Worm (Caenorhabditis elegans): ENCODE measurements around the gene nhr-63.

ce11 chrV:15996655-15997186 is 5.7 kb upstream of the nhr-63 start, which contains the start of the genes C06C6.9 and C06C6.8:
- TF ChIP-seq F37B4.10 (GFP tag; IDR thresholded peaks at IDR 0.05) (no peak), F23B12.7 (tag; optimal IDR thresholded peaks at IDR 0.05; ENCODE audit: insufficient read depth) (no peak), tbp1 (GFP tag; optimal IDR thresholded peaks at IDR 0.05) (no peak), unc-62 (GFP tag; optimal IDR thresholded peaks at IDR 0.05) (no peak), ceh-100 (GFP tag; IDR thresholded peaks at IDR 0.05) (no peak), ztf-28 (GFP tag; IDR thresholded peaks at IDR 0.05) (no peak), F57C9.4 (tag; optimal IDR thresholded peaks at IDR 0.05) (no peak), madf-6 (GFP tag; IDR thresholded peaks at IDR 0.05) (no peak), fkh-3 (tag; optimal IDR thresholded peaks at IDR 0.05) (no peak), egl-18 (GFP tag; IDR thresholded peaks at IDR 0.05) (no peak), Y53F4B.3 (GFP tag; IDR thresholded peaks at IDR 0.05) (no peak)
